Fruit fly (Drosophila melanogaster) whole organism, prepupa: ENCODE results near the gene Spx.

Experiments
- Blimp-1 ChIP-seq: fragments of 200-800 bp; sonication (Bioruptor generic); optimal IDR thresholded peaks from 3 replicates; lab custom pipeline; 2017; ENCODE audit warnings: missing biosample characterization, missing genetic modification characterization, mild to moderate bottlenecking, moderate library complexity, missing genetic modification reagents
- CG10669 ChIP-seq: fragments of 200-800 bp; sonication (Bioruptor generic); optimal IDR thresholded peaks from 3 replicates; lab custom pipeline; 2018; ENCODE audit warnings: missing biosample characterization, mild to moderate bottlenecking, missing genetic modification characterization, moderate library complexity
- CG11902 ChIP-seq: fragments of 200-800 bp; sonication (Bioruptor generic); optimal IDR thresholded peaks from 3 replicates; lab custom pipeline; 2016; ENCODE audit warnings: missing biosample characterization, missing genetic modification characterization
- CG16779 ChIP-seq: fragments of 200-800 bp; sonication (Bioruptor generic); optimal IDR thresholded peaks from 3 replicates; lab custom pipeline; 2017; ENCODE audit warnings: missing biosample characterization, mild to moderate bottlenecking, missing genetic modification characterization
- CG3032 ChIP-seq: fragments of 200-800 bp; optimal IDR thresholded peaks from 2 replicates; lab custom pipeline; 2019; ENCODE audit warnings: missing biosample characterization, mild to moderate bottlenecking, missing genetic modification characterization, moderate library complexity
- CG31627 ChIP-seq: fragments of 200-800 bp; sonication (Bioruptor generic); optimal IDR thresholded peaks from 3 replicates; lab custom pipeline; 2016; ENCODE audit warnings: missing biosample characterization, missing genetic modification characterization
- CG32006 ChIP-seq: fragments of 200-800 bp; sonication (Bioruptor generic); optimal IDR thresholded peaks from 3 replicates; lab custom pipeline; 2017; ENCODE audit warnings: missing biosample characterization, mild to moderate bottlenecking, missing genetic modification characterization
- CG6163 ChIP-seq: fragments of 200-800 bp; sonication (Bioruptor generic); IDR thresholded peaks from 3 replicates; pipeline ENCODE4 v1.3.6; 2022; ENCODE audit warnings: missing biosample characterization, missing genetic modification characterization
- CG6854 ChIP-seq: fragments of 200-800 bp; sonication (Bioruptor generic); optimal IDR thresholded peaks from 2 replicates; lab custom pipeline; 2017; ENCODE audit warnings: missing biosample characterization, mild to moderate bottlenecking, missing genetic modification characterization
- CG8119 ChIP-seq: fragments of 200-800 bp; sonication (Bioruptor generic); IDR thresholded peaks from 3 replicates; pipeline ENCODE4 v1.3.6; 2022; ENCODE audit warnings: missing biosample characterization, missing genetic modification characterization
- CG8319 ChIP-seq: fragments of 200-800 bp; sonication (Bioruptor generic); optimal IDR thresholded peaks from 3 replicates; lab custom pipeline; 2016; ENCODE audit warnings: missing biosample characterization, missing genetic modification characterization
- CG9139 ChIP-seq: fragments of 200-800 bp; sonication (Bioruptor generic); optimal IDR thresholded peaks from 3 replicates; lab custom pipeline; 2017; ENCODE audit warnings: missing biosample characterization, mild to moderate bottlenecking, missing genetic modification characterization
- Eip78C ChIP-seq: fragments of 200-800 bp; sonication (Bioruptor generic); peaks from one replicate; lab custom pipeline; 2016; ENCODE audit warnings: missing biosample characterization, missing genetic modification characterization
- Ets21C ChIP-seq: fragments of 200-800 bp; sonication (Bioruptor generic); optimal IDR thresholded peaks from 3 replicates; lab custom pipeline; 2016; ENCODE audit warnings: missing biosample characterization, missing genetic modification characterization
- Gug ChIP-seq: fragments of 200-800 bp; sonication (Bioruptor generic); IDR thresholded peaks from 2 replicates; pipeline ENCODE4 v1.3.6; 2022; ENCODE audit warnings: missing biosample characterization, missing genetic modification characterization
- Hr39 ChIP-seq: fragments of 200-800 bp; sonication (Bioruptor generic); optimal IDR thresholded peaks from 2 replicates; lab custom pipeline; 2016; ENCODE audit warnings: missing biosample characterization, missing genetic modification characterization
- Hr4 ChIP-seq: fragments of 200-800 bp; sonication (Bioruptor generic); optimal IDR thresholded peaks from 3 replicates; lab custom pipeline; 2016; ENCODE audit warnings: missing biosample characterization, missing genetic modification characterization
- Smox ChIP-seq: fragments of 200-800 bp; sonication (Bioruptor generic); optimal IDR thresholded peaks from 3 replicates; lab custom pipeline; 2016; ENCODE audit warnings: missing biosample characterization, missing genetic modification characterization
- Sox14 ChIP-seq: fragments of 200-800 bp; sonication (Bioruptor generic); optimal IDR thresholded peaks from 3 replicates; lab custom pipeline; 2016; ENCODE audit warnings: missing biosample characterization, missing genetic modification characterization
- achi ChIP-seq: fragments of 200-800 bp; sonication (Bioruptor generic); optimal IDR thresholded peaks from 3 replicates; lab custom pipeline; 2016; ENCODE audit warnings: missing biosample characterization, missing genetic modification characterization
- cyc ChIP-seq: fragments of 200-800 bp; sonication (Bioruptor generic); optimal IDR thresholded peaks from 3 replicates; lab custom pipeline; 2016; ENCODE audit warnings: missing biosample characterization, missing genetic modification characterization
- dac ChIP-seq: fragments of 200-800 bp; sonication (Bioruptor generic); optimal IDR thresholded peaks from 2 replicates; lab custom pipeline; 2017; ENCODE audit warnings: missing biosample characterization, mild to moderate bottlenecking, missing genetic modification characterization
- dsx ChIP-seq: fragments of 200-800 bp; optimal IDR thresholded peaks from 3 replicates; lab custom pipeline; 2019; ENCODE audit warnings: missing biosample characterization, mild to moderate bottlenecking, missing genetic modification characterization, moderate library complexity; ENCODE audit not compliant: poor library complexity, severe bottlenecking
- eg ChIP-seq: fragments of 200-800 bp; sonication (Bioruptor generic); IDR thresholded peaks from 3 replicates; pipeline ENCODE4 v1.3.6; 2022; ENCODE audit warnings: missing biosample characterization, missing genetic modification characterization
- esn ChIP-seq: fragments of 200-800 bp; sonication (Bioruptor generic); optimal IDR thresholded peaks from 2 replicates; lab custom pipeline; 2016; ENCODE audit warnings: missing biosample characterization, mild to moderate bottlenecking, missing genetic modification characterization, moderate library complexity
- fd59A ChIP-seq: fragments of 200-800 bp; sonication (Bioruptor generic); optimal IDR thresholded peaks from 2 replicates; lab custom pipeline; 2017; ENCODE audit warnings: missing biosample characterization, mild to moderate bottlenecking, missing genetic modification characterization, missing genetic modification reagents
- fd85E ChIP-seq: fragments of 200-800 bp; sonication (Bioruptor generic); optimal IDR thresholded peaks from 3 replicates; lab custom pipeline; 2016; ENCODE audit warnings: missing biosample characterization, missing genetic modification characterization
- fkh ChIP-seq: fragments of 200-800 bp; sonication (Bioruptor generic); optimal IDR thresholded peaks from 3 replicates; lab custom pipeline; 2017; ENCODE audit warnings: missing biosample characterization, mild to moderate bottlenecking, missing genetic modification characterization, moderate library complexity
- net ChIP-seq: fragments of 200-800 bp; sonication (Bioruptor generic); optimal IDR thresholded peaks from 3 replicates; lab custom pipeline; 2016; ENCODE audit warnings: missing biosample characterization, missing genetic modification characterization
- svp ChIP-seq: fragments of 200-800 bp; sonication (Bioruptor generic); peaks from one replicate; lab custom pipeline; 2016; ENCODE audit warnings: missing biosample characterization, missing genetic modification characterization
- topi ChIP-seq: fragments of 200-800 bp; sonication (Bioruptor generic); optimal IDR thresholded peaks from 3 replicates; lab custom pipeline; 2016; ENCODE audit warnings: missing biosample characterization, missing genetic modification characterization

Spx gene

dm6 chrX:6252897-6253540 is 2.6 kb upstream of the Spx start:
- TF ChIP-seq Sox14 (no peak), CG9139 (GFP tag; lab: Kevin White, UChicago) (no peak), svp (no peak), CG10669 (GFP tag; lab: Kevin White, UChicago) (no peak), esn (GFP tag; lab: Kevin White, UChicago) (no peak), CG6854 (no peak), Hr39 (GFP tag; lab: Kevin White, UChicago) (no peak), dsx (GFP tag; lab: Kevin White, UChicago) (no peak), CG3032 (no peak), achi (GFP tag; lab: Kevin White, UChicago) (no peak), CG6163 (GFP tag; lab: Robert Waterston, UW) (no peak), cyc (GFP tag; lab: Kevin White, UChicago) (no peak), fd85E (GFP tag; lab: Kevin White, UChicago) (no peak), CG31627 (GFP tag; lab: Kevin White, UChicago) (no peak), CG8119 (GFP tag; lab: Robert Waterston, UW) (no peak), Blimp-1 (GFP tag; lab: Kevin White, UChicago) (no peak)

- TF ChIP-seq fkh (GFP tag; lab: Kevin White, UChicago) (peak; percentile 76), Ets21C (GFP tag; lab: Kevin White, UChicago) (no peak)
Observed at dm6 chrX:6253701-6254100, 1.9 kb upstream of the Spx start.

DNA sequence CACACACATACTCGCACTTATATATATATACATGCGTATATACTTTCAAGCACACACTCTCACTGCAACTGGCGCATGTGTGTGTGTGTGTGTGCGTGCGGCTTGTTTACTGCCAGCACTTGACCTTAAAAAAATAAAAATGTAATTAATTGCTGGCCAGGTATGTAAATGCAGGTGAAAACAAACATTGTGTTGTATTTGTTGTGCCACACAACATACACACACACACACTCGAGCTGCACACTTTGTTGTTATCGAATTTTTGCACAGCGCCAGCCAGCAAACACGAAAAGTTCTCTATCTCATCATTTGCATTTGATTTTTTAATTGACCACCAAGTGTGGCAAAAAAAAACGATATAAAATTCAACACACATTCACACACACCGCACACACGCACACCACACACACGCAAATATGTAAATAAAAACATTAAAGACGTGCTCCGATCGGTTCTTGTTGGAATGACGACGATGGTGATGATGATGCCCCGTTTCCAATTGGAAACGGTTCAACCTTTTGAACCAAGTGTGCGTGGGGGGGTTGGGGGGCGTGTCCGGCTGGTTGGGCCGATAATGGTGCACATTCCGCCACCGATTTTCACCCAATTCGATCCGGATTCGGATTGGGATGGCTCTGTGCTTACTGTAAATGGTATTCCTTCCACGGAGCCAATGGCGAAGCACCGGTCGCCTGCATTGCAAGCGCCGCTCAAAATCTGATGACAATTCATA is 839 bp upstream of the Spx start:
- TF ChIP-seq fd59A (GFP tag; lab: Kevin White, UChicago) (no peak), cyc (GFP tag; lab: Kevin White, UChicago) (no peak), Hr4 (GFP tag; lab: Kevin White, UChicago) (no peak), esn (GFP tag; lab: Kevin White, UChicago) (no peak), dsx (GFP tag; lab: Kevin White, UChicago) (peak; percentile 49), CG11902 (no peak), fkh (GFP tag; lab: Kevin White, UChicago) (no peak), svp (peak; percentile 58), CG31627 (GFP tag; lab: Kevin White, UChicago) (no peak), CG8119 (GFP tag; lab: Robert Waterston, UW) (no peak), net (GFP tag; lab: Kevin White, UChicago) (no peak), Smox (GFP tag; lab: Kevin White, UChicago) (no peak)

DNA sequence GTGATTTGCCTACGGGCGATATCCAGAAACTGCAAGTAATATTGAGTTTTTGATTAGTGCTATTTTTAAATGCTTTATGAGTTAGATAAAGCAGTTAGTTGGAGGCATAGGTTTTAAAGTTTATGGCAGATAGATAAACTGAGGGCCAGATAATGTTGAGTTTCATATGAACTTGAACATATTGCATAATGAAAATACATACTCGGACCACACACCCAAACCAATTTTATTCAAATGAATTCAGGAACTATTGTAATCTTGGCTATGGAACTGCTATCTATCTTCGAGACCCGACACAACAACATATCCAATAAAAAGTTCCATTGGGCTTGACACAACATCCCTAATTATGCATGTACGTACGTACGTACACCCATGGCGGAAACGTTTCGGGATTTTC is 4.1 kb downstream of the Spx start:
- TF ChIP-seq CG10669 (GFP tag; lab: Kevin White, UChicago) (no peak), CG16779 (tag; lab: Kevin White, UChicago) (no peak), CG8319 (GFP tag; lab: Kevin White, UChicago) (no peak), net (GFP tag; lab: Kevin White, UChicago) (no peak), Hr39 (GFP tag; lab: Kevin White, UChicago) (no peak), svp (no peak)

dm6 chrX:6260900-6261299 is 5.3 kb downstream of the Spx start, which contains the start of gene Josd:
TSS of gene Josd (plus strand) at chrX:6261169.
- TF ChIP-seq CG16779 (tag; lab: Kevin White, UChicago) (no peak), Eip78C (GFP tag; lab: Kevin White, UChicago) (peak; percentile 47), fkh (GFP tag; lab: Kevin White, UChicago) (peak; percentile 37), CG31627 (GFP tag; lab: Kevin White, UChicago) (no peak), topi (GFP tag; lab: Kevin White, UChicago) (peak; percentile 17), esn (GFP tag; lab: Kevin White, UChicago) (peak; percentile 30), Gug (GFP tag; lab: Robert Waterston, UW) (no peak), dac (no peak), CG32006 (GFP tag; lab: Kevin White, UChicago) (no peak), Sox14 (no peak), eg (GFP tag; lab: Robert Waterston, UW) (0 out of 3 replicates have a peak, but pooled peaks have one; percentile 18)
